Worm (Caenorhabditis elegans): ENCODE measurements around the gene ssu-1.

ce11 chrV:20126637-20127036 is 6.4 kb downstream of the ssu-1 start:
- TF ChIP-seq ama-1 (optimal IDR thresholded peaks at IDR 0.05) (no peak), zfp-3 (GFP tag; conservative IDR thresholded peaks at IDR 0.05) (no peak), pqm-1 (tag; optimal IDR thresholded peaks at IDR 0.05) (no peak), F49E8.2 (tag; optimal IDR thresholded peaks at IDR 0.05; ENCODE audit: borderline replicate concordance) (no peak)

Measured in whole organism, L4 larva.